Worm (Caenorhabditis elegans) whole organism, late embryonic: ENCODE measurements around the gene T25F10.4.

ENCODE experiments used
- K02D7.2 ChIP-seq: sonication (generic microtip); optimal IDR thresholded peaks from 2 replicates; lab custom pipeline; 2017; ENCODE audit warnings: mild to moderate bottlenecking, missing genetic modification characterization, missing compliant biosample characterization
- Y22D7AL.16 ChIP-seq: sonication (generic microtip); optimal IDR thresholded peaks from 2 replicates; lab custom pipeline; 2016; ENCODE audit warnings: missing genetic modification characterization, missing compliant biosample characterization
- ama-1 ChIP-seq: fragments of 150-350 bp; optimal IDR thresholded peaks from 2 replicates; lab custom pipeline; 2014
- ceh-31 ChIP-seq: sonication (generic microtip); optimal IDR thresholded peaks from 2 replicates; lab custom pipeline; 2016; ENCODE audit warnings: missing genetic modification characterization, missing compliant biosample characterization
- ceh-34 ChIP-seq: sonication (generic microtip); optimal IDR thresholded peaks from 2 replicates; lab custom pipeline; 2016; ENCODE audit warnings: mild to moderate bottlenecking, missing genetic modification characterization, missing compliant biosample characterization
- fkh-10 ChIP-seq: fragments of 150-350 bp; optimal IDR thresholded peaks from 2 replicates; lab custom pipeline; 2014; ENCODE audit warnings: missing biosample characterization, missing genetic modification reagents, missing genetic modification characterization
- hlh-8 ChIP-seq: sonication (generic microtip); optimal IDR thresholded peaks from 2 replicates; lab custom pipeline; 2016; ENCODE audit warnings: missing genotype, missing genetic modification characterization, missing compliant biosample characterization
- lim-6 ChIP-seq: sonication (generic microtip); optimal IDR thresholded peaks from 2 replicates; lab custom pipeline; 2016; ENCODE audit warnings: missing genetic modification characterization, missing compliant biosample characterization
- nfya-1 ChIP-seq: sonication (generic microtip); optimal IDR thresholded peaks from 2 replicates; lab custom pipeline; 2017; ENCODE audit warnings: missing genetic modification characterization, mild to moderate bottlenecking, missing compliant biosample characterization, antibody characterized with exemption, moderate library complexity
- nhr-232 ChIP-seq: sonication (generic microtip); optimal IDR thresholded peaks from 2 replicates; lab custom pipeline; 2016; ENCODE audit warnings: missing genetic modification characterization, missing compliant biosample characterization
- pag-3 ChIP-seq: sonication (generic microtip); optimal IDR thresholded peaks from 2 replicates; lab custom pipeline; 2016; ENCODE audit warnings: missing compliant biosample characterization, missing genetic modification characterization, borderline replicate concordance
- pqm-1 ChIP-seq: sonication (generic microtip); optimal IDR thresholded peaks from 2 replicates; lab custom pipeline; 2016; ENCODE audit warnings: missing genetic modification characterization, missing compliant biosample characterization
- tbx-7 ChIP-seq: sonication (generic microtip); optimal IDR thresholded peaks from 2 replicates; lab custom pipeline; 2016; ENCODE audit warnings: missing genotype, missing genetic modification characterization, missing compliant biosample characterization

DNA sequence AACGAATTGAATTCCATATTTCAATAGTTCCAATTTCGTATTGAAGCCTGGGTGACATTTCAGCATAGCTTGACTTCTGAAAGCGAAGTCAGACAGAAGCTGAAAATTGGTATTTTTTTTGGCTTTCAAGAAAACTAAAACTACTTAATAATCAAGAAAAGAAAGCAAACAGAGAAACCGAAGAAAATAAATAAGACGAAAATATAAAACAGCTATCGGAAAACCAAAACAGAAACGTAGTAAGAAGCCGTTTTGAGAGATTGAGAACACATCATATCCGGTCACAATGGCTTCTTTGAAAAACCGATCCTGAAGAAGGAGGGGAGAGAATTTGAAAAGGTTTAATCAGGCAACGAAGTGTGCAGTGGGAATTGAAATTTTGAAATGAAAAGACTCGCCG, 44.0 kb downstream of the T25F10.4 start, which contains the start of gene srg-30:
- TF ChIP-seq nfya-1 (no peak), hlh-8 (no peak), Y22D7AL.16 (tag; lab: Kevin White, UChicago) (no peak), ceh-31 (tag; lab: Kevin White, UChicago) (no peak), ceh-34 (tag; lab: Kevin White, UChicago) (no peak), fkh-10 (GFP tag; lab: Kevin White, UChicago) (no peak), lim-6 (tag; lab: Kevin White, UChicago) (no peak), pag-3 (tag; lab: Kevin White, UChicago) (no peak), tbx-7 (tag; lab: Kevin White, UChicago) (no peak), ama-1 (lab: Kevin White, UChicago) (no peak), pqm-1 (tag; lab: Kevin White, UChicago) (no peak), nhr-232 (no peak), K02D7.2 (tag; lab: Kevin White, UChicago) (no peak)
